Worm (Caenorhabditis elegans) whole organism, mixed stage, embryonic: ENCODE results near the gene poml-1.

ENCODE experiments used
- bed-3 ChIP-seq: fragments of 200-800 bp; sonication (Bioruptor generic); optimal IDR thresholded peaks from 3 replicates; lab custom pipeline; 2018; ENCODE audit warnings: mild to moderate bottlenecking, missing genetic modification characterization, moderate library complexity, missing compliant biosample characterization
- ces-1 ChIP-seq: fragments of 150-350 bp; optimal IDR thresholded peaks from 2 replicates; lab custom pipeline; 2014; ENCODE audit warnings: missing biosample characterization, missing genetic modification reagents, missing genetic modification characterization
- hlh-1 ChIP-seq: fragments of 150-350 bp; optimal IDR thresholded peaks from 2 replicates; lab custom pipeline; 2014; ENCODE audit warnings: missing biosample characterization, missing genetic modification reagents, missing genetic modification characterization
- lin-13 ChIP-seq: fragments of 150-350 bp; optimal IDR thresholded peaks from 2 replicates; lab custom pipeline; 2014; ENCODE audit warnings: missing biosample characterization, missing genetic modification characterization
- lsy-2 ChIP-seq: fragments of 150-350 bp; optimal IDR thresholded peaks from 2 replicates; lab custom pipeline; 2014; ENCODE audit warnings: missing biosample characterization, missing genetic modification characterization
- nhr-237 ChIP-seq: fragments of 150-350 bp; optimal IDR thresholded peaks from 2 replicates; lab custom pipeline; 2014; ENCODE audit warnings: missing biosample characterization, missing genetic modification characterization
- nhr-76 ChIP-seq: sonication (generic microtip); optimal IDR thresholded peaks from 2 replicates; lab custom pipeline; 2017; ENCODE audit warnings: missing biosample characterization, missing genetic modification characterization
- pha-4 ChIP-seq: fragments of 150-350 bp; optimal IDR thresholded peaks from 2 replicates; lab custom pipeline; 2018; ENCODE audit warnings: missing biosample characterization, missing genetic modification reagents, missing genetic modification characterization
- snpc-4 ChIP-seq: fragments of 150-350 bp; optimal IDR thresholded peaks from 2 replicates; lab custom pipeline; 2014; ENCODE audit warnings: missing biosample characterization, missing genetic modification characterization
- sptf-1 ChIP-seq: sonication (generic microtip); optimal IDR thresholded peaks from 2 replicates; lab custom pipeline; 2017; ENCODE audit warnings: mild to moderate bottlenecking, missing genetic modification characterization, moderate library complexity, missing compliant biosample characterization
- unc-39 ChIP-seq: fragments of 150-350 bp; optimal IDR thresholded peaks from 2 replicates; lab custom pipeline; 2014; ENCODE audit warnings: missing biosample characterization, missing genetic modification characterization
- unc-62 ChIP-seq: fragments of 150-350 bp; optimal IDR thresholded peaks from 2 replicates; lab custom pipeline; 2014; ENCODE audit warnings: missing biosample characterization, missing genetic modification reagents, missing genetic modification characterization
- ztf-11 ChIP-seq: fragments of 150-350 bp; optimal IDR thresholded peaks from 2 replicates; lab custom pipeline; 2014; ENCODE audit warnings: missing biosample characterization, missing genetic modification characterization

DNA sequence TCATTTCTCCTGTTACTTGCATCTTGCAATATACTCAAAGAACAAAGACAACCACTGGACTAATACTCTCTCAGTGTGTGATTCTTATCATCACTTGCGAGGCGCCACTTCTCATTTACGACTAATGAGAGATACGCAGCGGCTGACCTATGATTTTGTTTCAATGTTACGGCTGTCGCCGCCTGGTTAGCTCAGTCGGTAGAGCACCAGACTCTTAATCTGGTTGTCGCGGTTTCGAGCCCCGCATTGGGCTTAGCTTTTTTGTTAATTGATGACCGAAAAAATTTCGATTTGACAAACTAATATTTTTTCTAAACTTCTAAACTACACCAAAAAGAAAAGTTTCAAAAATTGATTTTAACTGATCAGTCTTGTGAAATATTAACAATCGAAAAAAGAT lies 6.4 kb downstream of the poml-1 start:
- TF ChIP-seq hlh-1 (tag; lab: Kevin White, UChicago) (peak; percentile 9), nhr-76 (no peak), lsy-2 (tag; lab: Kevin White, UChicago) (no peak), bed-3 (no peak), ces-1 (GFP tag; lab: Kevin White, UChicago) (no peak), unc-62 (GFP tag; lab: Kevin White, UChicago) (no peak), nhr-237 (no peak), unc-39 (no peak), lin-13 (no peak), pha-4 (tag; lab: Kevin White, UChicago) (no peak), sptf-1 (tag; lab: Kevin White, UChicago) (no peak), ztf-11 (tag; lab: Kevin White, UChicago) (no peak), snpc-4 (tag; lab: Kevin White, UChicago) (no peak)
